Fruit fly (Drosophila melanogaster) whole organism: Measurements from ENCODE around the gene Col4a1.

Source experiments
- CG8478 ChIP-seq: fragments of >200 bp; optimal IDR thresholded peaks from 2 replicates; lab custom pipeline; 2018; ENCODE audit warnings: inconsistent platforms
- Dll ChIP-seq: fragments of >200 bp; optimal IDR thresholded peaks from 2 replicates; lab custom pipeline; 2017
- EcR ChIP-seq, 2 experiments: fragments of >200 bp; optimal IDR thresholded peaks; 2 replicates each; lab custom pipeline; 2017; ENCODE audit warnings: missing biosample characterization in 2 of 2, missing genetic modification characterization in 2 of 2, missing genetic modification reagents in 2 of 2
- pan ChIP-seq: fragments of >200 bp; optimal IDR thresholded peaks from 2 replicates; lab custom pipeline; 2017
- psq ChIP-seq: fragments of >200 bp; optimal IDR thresholded peaks from 2 replicates; lab custom pipeline; 2017
- usp ChIP-seq: fragments of >200 bp; optimal IDR thresholded peaks from 2 replicates; lab custom pipeline; 2017; ENCODE audit warnings: missing biosample characterization, missing genetic modification characterization, mixed read lengths

- TF ChIP-seq CG8478 (lab: Kevin White, UChicago) (no peak), usp (GFP tag; lab: Kevin White, UChicago) (no peak), Dll (lab: Kevin White, UChicago) (no peak), psq (lab: Kevin White, UChicago) (no peak), EcR (GFP tag; optimal IDR thresholded peaks at IDR 0.05; lab: Kevin White, UChicago) (no peak), pan (lab: Kevin White, UChicago) (no peak)
These were observed 2.5 kb downstream of the Col4a1 start for dm6 chr2L:5031886-5032285.
